Worm (Caenorhabditis elegans): Measurements from ENCODE around the gene Y41C4A.22.

The Y41C4A.22 gene

DNA sequence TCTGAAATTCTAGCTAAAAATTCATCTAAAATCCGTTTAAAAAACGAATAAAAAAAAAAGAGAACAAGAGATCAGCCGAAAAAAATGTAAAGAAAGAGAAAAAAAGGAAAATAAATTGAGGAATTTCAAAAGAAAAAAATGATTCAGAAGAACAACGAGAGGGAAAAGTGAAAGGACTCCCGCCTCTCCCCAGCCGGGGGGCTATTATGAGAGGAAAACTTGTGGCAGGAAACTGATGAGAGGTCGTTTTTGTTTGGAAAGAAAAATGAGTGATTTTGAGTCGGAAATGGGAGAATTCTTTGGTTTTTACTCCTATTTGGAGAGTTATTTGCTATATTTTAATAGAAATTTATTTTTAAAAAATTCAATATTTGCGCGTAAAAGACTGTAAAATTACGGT is 47.1 kb downstream of the Y41C4A.22 start:
- TF ChIP-seq ceh-83 (GFP tag; optimal IDR thresholded peaks at IDR 0.05): no peak
- no peak for TF ChIP-seq sptf-1 (tag; optimal IDR thresholded peaks at IDR 0.05)
- TF ChIP-seq nhr-237 (tag; optimal IDR thresholded peaks at IDR 0.05): no peak
- TF ChIP-seq ceh-39 (tag; optimal IDR thresholded peaks at IDR 0.05): no peak
- no peak for TF ChIP-seq nhr-28 (tag; optimal IDR thresholded peaks at IDR 0.05)
- no peak for TF ChIP-seq sem-2 (GFP tag; optimal IDR thresholded peaks at IDR 0.05)

Data from whole organism, mixed stage, embryonic.